Fruit fly (Drosophila melanogaster) whole organism, pupa: Measurements from ENCODE around the gene vri.

Experiments
- CG17806 ChIP-seq: fragments of 200-800 bp; sonication (Bioruptor generic); optimal IDR thresholded peaks from 2 replicates; lab custom pipeline; 2018; ENCODE audit warnings: missing biosample characterization, mild to moderate bottlenecking, missing genetic modification characterization, moderate library complexity
- D1 ChIP-seq: fragments of 200-800 bp; sonication (Bioruptor generic); optimal IDR thresholded peaks from 2 replicates; lab custom pipeline; 2018; ENCODE audit warnings: missing biosample characterization, mild to moderate bottlenecking, missing genetic modification characterization, moderate library complexity
- EcR ChIP-seq: fragments of 200-800 bp; sonication (Bioruptor generic); optimal IDR thresholded peaks from 3 replicates; lab custom pipeline; 2019; ENCODE audit warnings: missing biosample characterization, missing genetic modification characterization, mild to moderate bottlenecking, moderate library complexity, missing genetic modification reagents
- Ets98B ChIP-seq: fragments of 200-800 bp; sonication (Bioruptor generic); IDR thresholded peaks from 2 replicates; pipeline ENCODE4 v1.3.6; 2022; ENCODE audit warnings: missing biosample characterization, missing genetic modification characterization

DNA sequence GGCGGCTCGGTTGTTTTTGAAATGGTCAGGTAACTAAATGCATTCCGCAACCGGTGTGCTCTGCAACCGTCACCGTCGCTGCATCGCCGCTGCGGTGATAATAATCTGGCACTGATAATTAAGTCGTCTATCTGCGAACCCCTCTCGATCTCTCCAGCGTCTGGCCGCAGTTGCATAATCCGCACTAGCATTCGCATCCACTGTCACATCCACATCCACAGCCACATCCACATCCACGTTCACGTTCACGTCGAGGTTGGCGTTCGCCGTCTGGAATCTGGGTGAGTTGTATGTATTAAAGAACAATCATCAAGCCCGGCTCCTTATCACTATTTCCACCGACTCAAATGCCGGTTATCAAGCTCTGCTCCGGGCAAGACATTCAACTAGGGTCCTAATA is 43.8 kb downstream of the vri start:
- TF ChIP-seq Ets98B (GFP tag; lab: Robert Waterston, UW) (no peak), CG17806 (tag; lab: Kevin White, UChicago) (no peak), D1 (no peak), EcR (peak; percentile 3)
